Worm (Caenorhabditis elegans) whole organism, L2 larva: ENCODE results near the gene cec-1.

Source experiments
- C34F6.9 ChIP-seq: fragments of 150-350 bp; optimal IDR thresholded peaks from 2 replicates; lab custom pipeline; 2014; ENCODE audit warnings: missing biosample characterization, missing genetic modification characterization
- F13H6.1 ChIP-seq: sonication (generic microtip); optimal IDR thresholded peaks from 2 replicates; lab custom pipeline; 2016; ENCODE audit warnings: missing genetic modification characterization, missing compliant biosample characterization
- R02D3.7 ChIP-seq: fragments of 150-350 bp; optimal IDR thresholded peaks from 2 replicates; lab custom pipeline; 2014; ENCODE audit warnings: missing biosample characterization, missing genetic modification characterization
- Y55F3AM.14 ChIP-seq: fragments of 200-800 bp; sonication (Bioruptor generic); optimal IDR thresholded peaks from 2 replicates; lab custom pipeline; 2018; ENCODE audit warnings: mild to moderate bottlenecking, missing genetic modification characterization, missing compliant biosample characterization
- ZK546.5 ChIP-seq: sonication (generic microtip); optimal IDR thresholded peaks from 2 replicates; lab custom pipeline; 2017; ENCODE audit warnings: missing biosample characterization, missing genetic modification characterization
- blmp-1 ChIP-seq: sonication (generic microtip); optimal IDR thresholded peaks from 2 replicates; lab custom pipeline; 2017; ENCODE audit warnings: missing genetic modification characterization, mild to moderate bottlenecking, missing compliant biosample characterization, antibody characterized with exemption, moderate library complexity; ENCODE audit not compliant: insufficient read depth
- ceh-16 ChIP-seq: fragments of 150-350 bp; optimal IDR thresholded peaks from 2 replicates; lab custom pipeline; 2014; ENCODE audit warnings: missing biosample characterization, missing genetic modification characterization
- ceh-82 ChIP-seq: fragments of 150-350 bp; optimal IDR thresholded peaks from 2 replicates; lab custom pipeline; 2014; ENCODE audit warnings: missing biosample characterization, missing genetic modification characterization
- crh-2 ChIP-seq: sonication (generic microtip); optimal IDR thresholded peaks from 2 replicates; lab custom pipeline; 2017; ENCODE audit warnings: missing biosample characterization, missing genetic modification characterization
- dmd-4 ChIP-seq: sonication (generic microtip); optimal IDR thresholded peaks from 2 replicates; lab custom pipeline; 2017; ENCODE audit warnings: missing biosample characterization, missing genetic modification characterization
- egl-27 ChIP-seq: sonication (generic microtip); optimal IDR thresholded peaks from 3 replicates; lab custom pipeline; 2017; ENCODE audit warnings: missing biosample characterization, missing genetic modification reagents, missing genetic modification characterization
- elt-1 ChIP-seq: fragments of 150-350 bp; optimal IDR thresholded peaks from 2 replicates; lab custom pipeline; 2014; ENCODE audit warnings: missing biosample characterization, missing genetic modification characterization
- fos-1 ChIP-seq: fragments of 150-350 bp; optimal IDR thresholded peaks from 2 replicates; lab custom pipeline; 2014; ENCODE audit warnings: missing biosample characterization, missing genetic modification characterization
- gmeb-1 ChIP-seq: fragments of 150-350 bp; optimal IDR thresholded peaks from 2 replicates; lab custom pipeline; 2014; ENCODE audit warnings: missing biosample characterization, missing genetic modification characterization
- lin-11 ChIP-seq: fragments of 150-350 bp; sonication (generic microtip); optimal IDR thresholded peaks from 2 replicates; lab custom pipeline; 2014; ENCODE audit warnings: missing biosample characterization, missing genetic modification characterization, inconsistent platforms, mixed read lengths
- lin-13 ChIP-seq: fragments of 150-350 bp; optimal IDR thresholded peaks from 2 replicates; lab custom pipeline; 2014; ENCODE audit warnings: missing biosample characterization, missing genetic modification reagents, missing genetic modification characterization
- lin-39 ChIP-seq: fragments of 150-350 bp; optimal IDR thresholded peaks from 2 replicates; lab custom pipeline; 2014; ENCODE audit warnings: missing biosample characterization, missing genetic modification reagents, missing genetic modification characterization
- lsy-2 ChIP-seq, 2 experiments: fragments of 150-350 bp in 1 of 2; sonication (generic microtip) in 1 of 2; optimal IDR thresholded peaks; 2 replicates each; lab custom pipeline; 2014 to 2017; ENCODE audit warnings: missing biosample characterization in 2 of 2, missing genetic modification characterization in 2 of 2
- mab-5 ChIP-seq: fragments of 150-350 bp; optimal IDR thresholded peaks from 2 replicates; lab custom pipeline; 2014; ENCODE audit warnings: missing biosample characterization, missing genetic modification characterization
- mbf-1 ChIP-seq: sonication (generic microtip); optimal IDR thresholded peaks from 2 replicates; lab custom pipeline; 2017; ENCODE audit warnings: missing biosample characterization, missing genetic modification characterization
- mdl-1 ChIP-seq, 2 experiments: fragments of 150-350 bp in 1 of 2; sonication (generic microtip) in 1 of 2; optimal IDR thresholded peaks; 2 replicates each; lab custom pipeline; 2017; ENCODE audit warnings: missing biosample characterization in 2 of 2, missing genetic modification characterization in 2 of 2
- nhr-11 ChIP-seq: fragments of 150-350 bp; optimal IDR thresholded peaks from 2 replicates; lab custom pipeline; 2014; ENCODE audit warnings: missing biosample characterization, missing genetic modification characterization
- nhr-12 ChIP-seq: fragments of 150-350 bp; optimal IDR thresholded peaks from 2 replicates; lab custom pipeline; 2014; ENCODE audit warnings: missing biosample characterization, missing genetic modification characterization
- nhr-129 ChIP-seq: fragments of 150-350 bp; optimal IDR thresholded peaks from 2 replicates; lab custom pipeline; 2014; ENCODE audit warnings: missing biosample characterization, missing genetic modification characterization
- nhr-23 ChIP-seq: fragments of 150-350 bp; optimal IDR thresholded peaks from 2 replicates; lab custom pipeline; 2014; ENCODE audit warnings: missing biosample characterization, missing genetic modification reagents, missing genetic modification characterization
- nhr-237 ChIP-seq: fragments of 150-350 bp; optimal IDR thresholded peaks from 2 replicates; lab custom pipeline; 2014; ENCODE audit warnings: missing biosample characterization, missing genetic modification characterization
- nhr-25 ChIP-seq: fragments of 150-350 bp; sonication (generic microtip); optimal IDR thresholded peaks from 3 replicates; lab custom pipeline; 2014; ENCODE audit warnings: missing biosample characterization, missing genetic modification characterization
- nhr-6 ChIP-seq: fragments of 150-350 bp; optimal IDR thresholded peaks from 2 replicates; lab custom pipeline; 2014; ENCODE audit warnings: missing biosample characterization, missing genetic modification characterization
- nhr-77 ChIP-seq: fragments of 150-350 bp; optimal IDR thresholded peaks from 2 replicates; lab custom pipeline; 2014; ENCODE audit warnings: missing biosample characterization, missing genetic modification characterization
- peb-1 ChIP-seq: fragments of 150-350 bp; optimal IDR thresholded peaks from 2 replicates; lab custom pipeline; 2014; ENCODE audit warnings: missing biosample characterization, missing genetic modification characterization
- sem-4 ChIP-seq: fragments of 150-350 bp; optimal IDR thresholded peaks from 2 replicates; lab custom pipeline; 2014; ENCODE audit warnings: missing biosample characterization, missing genetic modification reagents, missing genetic modification characterization
- sma-3 ChIP-seq: sonication (generic microtip); optimal IDR thresholded peaks from 2 replicates; lab custom pipeline; 2016; ENCODE audit warnings: missing genetic modification reagents, missing genetic modification characterization, missing compliant biosample characterization
- snpc-4 ChIP-seq: fragments of 150-350 bp; optimal IDR thresholded peaks from 2 replicates; lab custom pipeline; 2014; ENCODE audit warnings: missing biosample characterization, missing genetic modification characterization
- unc-39 ChIP-seq: fragments of 150-350 bp; optimal IDR thresholded peaks from 2 replicates; lab custom pipeline; 2014; ENCODE audit warnings: missing biosample characterization, missing genetic modification characterization
- unc-55 ChIP-seq: fragments of 150-350 bp; sonication (generic microtip); optimal IDR thresholded peaks from 3 replicates; lab custom pipeline; 2014; ENCODE audit warnings: missing biosample characterization, missing genetic modification reagents, missing genetic modification characterization
- unc-62 ChIP-seq: fragments of 150-350 bp; optimal IDR thresholded peaks from 2 replicates; lab custom pipeline; 2014; ENCODE audit warnings: missing biosample characterization, missing genetic modification reagents, missing genetic modification characterization
- zag-1 ChIP-seq: fragments of 150-350 bp; optimal IDR thresholded peaks from 2 replicates; lab custom pipeline; 2014; ENCODE audit warnings: missing biosample characterization, missing genetic modification characterization
- ztf-1 ChIP-seq: fragments of 200-800 bp; sonication (Bioruptor generic); conservative IDR thresholded peaks from 2 replicates; pipeline ENCODE4 v1.3.6; 2022; ENCODE audit warnings: missing genetic modification characterization, missing compliant biosample characterization
- ztf-11 ChIP-seq: sonication (generic microtip); optimal IDR thresholded peaks from 2 replicates; lab custom pipeline; 2017; ENCODE audit warnings: missing biosample characterization, missing genetic modification characterization

Gene cec-1

ce11 chrIII:8426271-8426670 is at the start of gene cec-1:
Gene cec-1, plus strand, starts transcription at chrIII:8426333.
- TF ChIP-seq elt-1 (tag; lab: Kevin White, UChicago) (no peak), nhr-12 (tag; lab: Kevin White, UChicago) (no peak), lsy-2 (tag; optimal IDR thresholded peaks at IDR 0.05; lab: Kevin White, UChicago) (peak in 1 of 2 experiments; percentile 55), nhr-237 (no peak), blmp-1 (tag; lab: Kevin White, UChicago) (peak; percentile 66), nhr-129 (tag; lab: Kevin White, UChicago) (no peak), ceh-82 (tag; lab: Kevin White, UChicago) (no peak), ceh-16 (tag; lab: Kevin White, UChicago) (no peak), zag-1 (tag; lab: Kevin White, UChicago) (no peak), peb-1 (no peak), snpc-4 (tag; lab: Kevin White, UChicago) (no peak), R02D3.7 (tag; lab: Kevin White, UChicago) (no peak), nhr-77 (tag; lab: Kevin White, UChicago) (no peak), mdl-1 (tag; optimal IDR thresholded peaks at IDR 0.05; lab: Kevin White, UChicago) (no peak), gmeb-1 (tag; lab: Kevin White, UChicago) (no peak), sma-3 (GFP tag; lab: Kevin White, UChicago) (no peak), crh-2 (tag; lab: Kevin White, UChicago) (peak; percentile 14), Y55F3AM.14 (GFP tag; lab: Kevin White, UChicago) (no peak), nhr-6 (tag; lab: Kevin White, UChicago) (peak; percentile 7), nhr-25 (no peak), mab-5 (tag; lab: Kevin White, UChicago) (no peak), C34F6.9 (peak; percentile 14), unc-55 (peak; percentile 32), ztf-1 (GFP tag; lab: Robert Waterston, UW) (no peak), lin-13 (no peak), egl-27 (no peak), F13H6.1 (tag; lab: Kevin White, UChicago) (no peak)
- TF ChIP-seq, all 48 proteins: peak for 6

- TF ChIP-seq unc-39 (tag; lab: Kevin White, UChicago) (no peak), nhr-12 (tag; lab: Kevin White, UChicago) (no peak), lin-11 (tag; lab: Kevin White, UChicago) (no peak), ceh-16 (tag; lab: Kevin White, UChicago) (no peak)
Measured at ce11 chrIII:8380645-8381044, 45.5 kb upstream of the cec-1 start, which contains the start of gene R05D3.12. Gene R05D3.12, plus strand, starts transcription at chrIII:8380945.

ce11 chrIII:8389539-8389938 is 36.6 kb upstream of the cec-1 start, which contains the start of gene ZK353.4:
Gene ZK353.4, minus strand, starts transcription at chrIII:8389639.
- TF ChIP-seq crh-2 (tag; lab: Kevin White, UChicago) (no peak), nhr-11 (tag; lab: Kevin White, UChicago) (no peak), F13H6.1 (tag; lab: Kevin White, UChicago) (no peak), lsy-2 (tag; optimal IDR thresholded peaks at IDR 0.05; lab: Kevin White, UChicago) (no peak), elt-1 (tag; lab: Kevin White, UChicago) (no peak), unc-39 (tag; lab: Kevin White, UChicago) (no peak), mbf-1 (tag; lab: Kevin White, UChicago) (no peak), ZK546.5 (tag; lab: Kevin White, UChicago) (no peak), sma-3 (GFP tag; lab: Kevin White, UChicago) (no peak), mab-5 (tag; lab: Kevin White, UChicago) (no peak), lin-39 (tag; lab: Kevin White, UChicago) (no peak), ceh-82 (tag; lab: Kevin White, UChicago) (no peak), Y55F3AM.14 (GFP tag; lab: Kevin White, UChicago) (no peak), mdl-1 (tag; optimal IDR thresholded peaks at IDR 0.05; lab: Kevin White, UChicago) (no peak), lin-13 (no peak), blmp-1 (tag; lab: Kevin White, UChicago) (no peak), peb-1 (no peak)

ce11 chrIII:8392307-8392706 is 33.8 kb upstream of the cec-1 start:
- TF ChIP-seq zag-1 (tag; lab: Kevin White, UChicago) (peak; percentile 51), sem-4 (no peak), unc-55 (peak; percentile 50), gmeb-1 (tag; lab: Kevin White, UChicago) (no peak), mbf-1 (tag; lab: Kevin White, UChicago) (no peak), lsy-2 (tag; optimal IDR thresholded peaks at IDR 0.05; lab: Kevin White, UChicago) (peak in 1 of 2 experiments; percentile 46), fos-1 (tag; lab: Kevin White, UChicago) (peak; percentile 4), F13H6.1 (tag; lab: Kevin White, UChicago) (peak; percentile 20), lin-11 (tag; lab: Kevin White, UChicago) (peak; percentile 11), Y55F3AM.14 (GFP tag; lab: Kevin White, UChicago) (no peak), C34F6.9 (peak; percentile 73), nhr-129 (tag; lab: Kevin White, UChicago) (peak; percentile 97), nhr-23 (tag; lab: Kevin White, UChicago) (no peak), unc-62 (GFP tag; lab: Kevin White, UChicago) (no peak), mdl-1 (tag; optimal IDR thresholded peaks at IDR 0.05; lab: Kevin White, UChicago) (no peak), dmd-4 (tag; lab: Kevin White, UChicago) (no peak), ztf-11 (no peak), nhr-11 (tag; lab: Kevin White, UChicago) (no peak), unc-39 (tag; lab: Kevin White, UChicago) (peak; percentile 92), nhr-237 (no peak), ZK546.5 (tag; lab: Kevin White, UChicago) (no peak), lin-13 (peak; percentile 19), crh-2 (tag; lab: Kevin White, UChicago) (no peak)
- TF ChIP-seq, all 48 proteins: peak for 10
